Worm (Caenorhabditis elegans) whole organism, L2 larva: Measurements from ENCODE around the gene R09F10.8.

Experiments
- C34F6.9 ChIP-seq: fragments of 150-350 bp; optimal IDR thresholded peaks from 2 replicates; lab custom pipeline; 2014; ENCODE audit warnings: missing biosample characterization, missing genetic modification characterization
- F13H6.1 ChIP-seq: sonication (generic microtip); optimal IDR thresholded peaks from 2 replicates; lab custom pipeline; 2016; ENCODE audit warnings: missing genetic modification characterization, missing compliant biosample characterization
- R02D3.7 ChIP-seq: fragments of 150-350 bp; optimal IDR thresholded peaks from 2 replicates; lab custom pipeline; 2014; ENCODE audit warnings: missing biosample characterization, missing genetic modification characterization
- aly-2 ChIP-seq: fragments of 150-350 bp; optimal IDR thresholded peaks from 2 replicates; lab custom pipeline; 2014; ENCODE audit warnings: missing biosample characterization, missing genetic modification characterization
- blmp-1 ChIP-seq: sonication (generic microtip); optimal IDR thresholded peaks from 2 replicates; lab custom pipeline; 2017; ENCODE audit warnings: missing genetic modification characterization, mild to moderate bottlenecking, missing compliant biosample characterization, antibody characterized with exemption, moderate library complexity; ENCODE audit not compliant: insufficient read depth
- ceh-16 ChIP-seq: fragments of 150-350 bp; optimal IDR thresholded peaks from 2 replicates; lab custom pipeline; 2014; ENCODE audit warnings: missing biosample characterization, missing genetic modification characterization
- ceh-82 ChIP-seq: fragments of 150-350 bp; optimal IDR thresholded peaks from 2 replicates; lab custom pipeline; 2014; ENCODE audit warnings: missing biosample characterization, missing genetic modification characterization
- crh-2 ChIP-seq: sonication (generic microtip); optimal IDR thresholded peaks from 2 replicates; lab custom pipeline; 2017; ENCODE audit warnings: missing biosample characterization, missing genetic modification characterization
- dmd-4 ChIP-seq: sonication (generic microtip); optimal IDR thresholded peaks from 2 replicates; lab custom pipeline; 2017; ENCODE audit warnings: missing biosample characterization, missing genetic modification characterization
- egl-27 ChIP-seq: sonication (generic microtip); optimal IDR thresholded peaks from 3 replicates; lab custom pipeline; 2017; ENCODE audit warnings: missing biosample characterization, missing genetic modification reagents, missing genetic modification characterization
- elt-1 ChIP-seq: fragments of 150-350 bp; optimal IDR thresholded peaks from 2 replicates; lab custom pipeline; 2014; ENCODE audit warnings: missing biosample characterization, missing genetic modification characterization
- elt-3 ChIP-seq: sonication (generic microtip); optimal IDR thresholded peaks from 2 replicates; lab custom pipeline; 2017; ENCODE audit warnings: missing biosample characterization, missing genetic modification characterization
- fos-1 ChIP-seq: fragments of 150-350 bp; optimal IDR thresholded peaks from 2 replicates; lab custom pipeline; 2014; ENCODE audit warnings: missing biosample characterization, missing genetic modification characterization
- gmeb-1 ChIP-seq: fragments of 150-350 bp; optimal IDR thresholded peaks from 2 replicates; lab custom pipeline; 2014; ENCODE audit warnings: missing biosample characterization, missing genetic modification characterization
- lin-13 ChIP-seq: fragments of 150-350 bp; optimal IDR thresholded peaks from 2 replicates; lab custom pipeline; 2014; ENCODE audit warnings: missing biosample characterization, missing genetic modification reagents, missing genetic modification characterization
- lin-39 ChIP-seq: fragments of 150-350 bp; optimal IDR thresholded peaks from 2 replicates; lab custom pipeline; 2014; ENCODE audit warnings: missing biosample characterization, missing genetic modification reagents, missing genetic modification characterization
- mab-5 ChIP-seq: fragments of 150-350 bp; optimal IDR thresholded peaks from 2 replicates; lab custom pipeline; 2014; ENCODE audit warnings: missing biosample characterization, missing genetic modification characterization
- mbf-1 ChIP-seq: sonication (generic microtip); optimal IDR thresholded peaks from 2 replicates; lab custom pipeline; 2017; ENCODE audit warnings: missing biosample characterization, missing genetic modification characterization
- mdl-1 ChIP-seq, 2 experiments: fragments of 150-350 bp in 1 of 2; sonication (generic microtip) in 1 of 2; optimal IDR thresholded peaks; 2 replicates each; lab custom pipeline; 2017; ENCODE audit warnings: missing biosample characterization in 2 of 2, missing genetic modification characterization in 2 of 2
- nhr-10 ChIP-seq: sonication (generic microtip); optimal IDR thresholded peaks from 2 replicates; lab custom pipeline; 2017; ENCODE audit warnings: missing biosample characterization, missing genetic modification characterization
- nhr-11 ChIP-seq: fragments of 150-350 bp; optimal IDR thresholded peaks from 2 replicates; lab custom pipeline; 2014; ENCODE audit warnings: missing biosample characterization, missing genetic modification characterization
- nhr-12 ChIP-seq: fragments of 150-350 bp; optimal IDR thresholded peaks from 2 replicates; lab custom pipeline; 2014; ENCODE audit warnings: missing biosample characterization, missing genetic modification characterization
- nhr-129 ChIP-seq: fragments of 150-350 bp; optimal IDR thresholded peaks from 2 replicates; lab custom pipeline; 2014; ENCODE audit warnings: missing biosample characterization, missing genetic modification characterization
- nhr-23 ChIP-seq: fragments of 150-350 bp; optimal IDR thresholded peaks from 2 replicates; lab custom pipeline; 2014; ENCODE audit warnings: missing biosample characterization, missing genetic modification reagents, missing genetic modification characterization
- nhr-25 ChIP-seq: fragments of 150-350 bp; sonication (generic microtip); optimal IDR thresholded peaks from 3 replicates; lab custom pipeline; 2014; ENCODE audit warnings: missing biosample characterization, missing genetic modification characterization
- nhr-77 ChIP-seq: fragments of 150-350 bp; optimal IDR thresholded peaks from 2 replicates; lab custom pipeline; 2014; ENCODE audit warnings: missing biosample characterization, missing genetic modification characterization
- peb-1 ChIP-seq: fragments of 150-350 bp; optimal IDR thresholded peaks from 2 replicates; lab custom pipeline; 2014; ENCODE audit warnings: missing biosample characterization, missing genetic modification characterization
- sem-4 ChIP-seq: fragments of 150-350 bp; optimal IDR thresholded peaks from 2 replicates; lab custom pipeline; 2014; ENCODE audit warnings: missing biosample characterization, missing genetic modification reagents, missing genetic modification characterization
- skn-1 ChIP-seq: sonication (generic microtip); optimal IDR thresholded peaks from 2 replicates; lab custom pipeline; 2017; ENCODE audit warnings: missing biosample characterization, missing genetic modification characterization
- sma-9 ChIP-seq, 2 experiments: fragments of 150-350 bp in 1 of 2; sonication (generic microtip) in 1 of 2; optimal IDR thresholded peaks; 2 replicates each; lab custom pipeline; 2014 to 2016; ENCODE audit warnings: missing genetic modification characterization in 2 of 2, mild to moderate bottlenecking in 1 of 2, missing biosample characterization in 1 of 2, missing compliant biosample characterization in 1 of 2, missing genetic modification reagents in 1 of 2, moderate library complexity in 1 of 2
- snpc-4 ChIP-seq: fragments of 150-350 bp; optimal IDR thresholded peaks from 2 replicates; lab custom pipeline; 2014; ENCODE audit warnings: missing biosample characterization, missing genetic modification characterization
- unc-39 ChIP-seq: fragments of 150-350 bp; optimal IDR thresholded peaks from 2 replicates; lab custom pipeline; 2014; ENCODE audit warnings: missing biosample characterization, missing genetic modification characterization
- unc-55 ChIP-seq: fragments of 150-350 bp; sonication (generic microtip); optimal IDR thresholded peaks from 3 replicates; lab custom pipeline; 2014; ENCODE audit warnings: missing biosample characterization, missing genetic modification reagents, missing genetic modification characterization
- unc-62 ChIP-seq: fragments of 150-350 bp; optimal IDR thresholded peaks from 2 replicates; lab custom pipeline; 2014; ENCODE audit warnings: missing biosample characterization, missing genetic modification reagents, missing genetic modification characterization
- zag-1 ChIP-seq: fragments of 150-350 bp; optimal IDR thresholded peaks from 2 replicates; lab custom pipeline; 2014; ENCODE audit warnings: missing biosample characterization, missing genetic modification characterization
- ztf-1 ChIP-seq: fragments of 200-800 bp; sonication (Bioruptor generic); conservative IDR thresholded peaks from 2 replicates; pipeline ENCODE4 v1.3.6; 2022; ENCODE audit warnings: missing genetic modification characterization, missing compliant biosample characterization
- ztf-11 ChIP-seq: sonication (generic microtip); optimal IDR thresholded peaks from 2 replicates; lab custom pipeline; 2017; ENCODE audit warnings: missing biosample characterization, missing genetic modification characterization
- ztf-4 ChIP-seq: fragments of 150-350 bp; optimal IDR thresholded peaks from 2 replicates; lab custom pipeline; 2014; ENCODE audit warnings: missing biosample characterization, missing genetic modification characterization

The R09F10.8 gene

DNA sequence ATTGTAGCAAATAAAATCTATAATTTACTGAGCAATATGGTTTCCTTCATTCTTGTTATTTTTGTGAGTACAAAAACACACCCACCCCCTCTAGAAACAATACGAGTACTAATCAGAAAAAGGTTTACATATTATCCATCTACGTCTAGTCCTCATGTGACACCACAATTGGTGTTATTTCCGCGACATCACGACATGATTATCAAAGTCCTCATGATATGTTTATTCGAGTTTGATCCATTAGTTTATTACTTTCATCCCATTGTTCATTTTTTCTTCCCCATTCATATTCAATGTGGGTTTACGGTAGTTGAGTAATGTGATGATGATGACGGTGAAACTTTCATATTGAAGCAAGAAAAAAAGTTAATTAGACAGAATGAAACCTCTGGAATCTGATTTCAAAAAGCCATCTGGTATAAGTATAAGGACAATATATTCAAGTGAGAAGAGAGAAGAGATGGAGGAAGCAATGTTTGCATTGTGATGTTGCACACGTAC is 28.1 kb upstream of the R09F10.8 start:
- no peak for TF ChIP-seq elt-3 (tag; lab: Kevin White, UChicago)
- TF ChIP-seq ztf-4 (tag; lab: Kevin White, UChicago): no peak
- TF ChIP-seq nhr-25 (tag; lab: Kevin White, UChicago): no peak
- TF ChIP-seq nhr-129: no peak
- TF ChIP-seq unc-39 (tag; lab: Kevin White, UChicago): no peak
- no peak for TF ChIP-seq dmd-4 (tag; lab: Kevin White, UChicago)
- no peak for TF ChIP-seq lin-39 (tag; lab: Kevin White, UChicago)
- TF ChIP-seq snpc-4: no peak
- TF ChIP-seq unc-55 (GFP tag; lab: Kevin White, UChicago): no peak
- no peak for TF ChIP-seq nhr-23 (tag; lab: Kevin White, UChicago)
- TF ChIP-seq sem-4 (tag; lab: Kevin White, UChicago): no peak
- no peak for TF ChIP-seq F13H6.1
- TF ChIP-seq egl-27 (tag; lab: Kevin White, UChicago): no peak
- no peak for TF ChIP-seq elt-1
- TF ChIP-seq blmp-1 (tag; lab: Kevin White, UChicago): no peak
- no peak for TF ChIP-seq sma-9 (GFP tag; optimal IDR thresholded peaks at IDR 0.05; lab: Kevin White, UChicago)
- TF ChIP-seq sma-9 (tag; optimal IDR thresholded peaks at IDR 0.05; lab: Kevin White, UChicago): no peak
- TF ChIP-seq mbf-1: no peak
- TF ChIP-seq C34F6.9: no peak
- no peak for TF ChIP-seq nhr-10 (tag; lab: Kevin White, UChicago)

DNA sequence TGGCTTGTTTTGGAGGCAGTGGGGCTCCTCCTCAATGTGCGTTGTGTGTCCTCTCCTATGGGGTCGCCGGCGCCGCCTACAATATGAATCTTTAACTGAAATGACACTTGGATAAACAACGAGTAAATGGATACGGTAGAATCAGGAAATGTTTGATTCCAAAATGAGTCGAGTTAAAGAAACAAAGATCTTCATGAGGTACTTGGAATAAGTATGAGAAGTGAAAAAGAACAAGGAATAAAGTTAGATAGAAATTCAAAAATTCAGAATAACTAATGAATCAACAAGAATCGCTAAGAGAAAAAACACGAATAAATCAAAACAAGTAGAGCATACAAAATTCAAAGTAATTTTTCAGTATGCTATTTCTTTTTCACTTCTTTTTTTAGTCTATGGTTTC is 24.7 kb upstream of the R09F10.8 start, which contains the start of gene npr-28:
TSS of gene npr-28 (minus strand) at position 101 of the 400 bp plus-strand sequence.
- TF ChIP-seq unc-55 (GFP tag; lab: Kevin White, UChicago): no peak
- TF ChIP-seq aly-2 (tag; lab: Kevin White, UChicago): no peak
- no peak for TF ChIP-seq fos-1 (tag; lab: Kevin White, UChicago)
- TF ChIP-seq lin-13 (GFP tag; lab: Kevin White, UChicago): no peak
- TF ChIP-seq ztf-11: no peak
- no peak for TF ChIP-seq zag-1
- no peak for TF ChIP-seq gmeb-1 (tag; lab: Kevin White, UChicago)
- TF ChIP-seq unc-62 (GFP tag; lab: Kevin White, UChicago): no peak
- no peak for TF ChIP-seq skn-1 (tag; lab: Kevin White, UChicago)
- TF ChIP-seq C34F6.9: no peak
- TF ChIP-seq nhr-129: no peak
- no peak for TF ChIP-seq nhr-77 (tag; lab: Kevin White, UChicago)
- TF ChIP-seq, all 48 proteins: peak for 0

DNA sequence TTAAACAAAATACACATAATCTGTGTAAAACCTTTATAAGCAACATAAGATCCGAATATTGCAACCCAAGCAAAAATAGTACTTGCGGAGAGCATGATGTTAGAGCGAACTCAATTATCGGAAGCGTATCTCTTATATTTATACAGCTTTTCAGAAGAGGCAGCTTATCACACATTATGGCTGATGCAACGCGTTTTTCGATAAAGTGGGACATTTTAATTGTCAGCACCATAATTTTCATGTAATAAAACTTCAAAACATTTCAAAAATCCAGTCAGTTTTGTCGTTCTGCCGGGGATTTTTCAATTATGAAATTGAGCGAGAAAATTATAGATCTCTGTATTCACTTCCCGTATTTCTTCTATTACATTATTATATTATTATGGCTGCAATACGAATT is 20.0 kb upstream of the R09F10.8 start, which contains the start of gene drd-5:
TSS of gene drd-5 (minus strand) at position 101 of the 400 bp plus-strand sequence.
- TF ChIP-seq mdl-1 (tag; optimal IDR thresholded peaks at IDR 0.05; lab: Kevin White, UChicago) (no peak), lin-39 (tag; lab: Kevin White, UChicago) (no peak), nhr-11 (tag; lab: Kevin White, UChicago) (no peak), skn-1 (tag; lab: Kevin White, UChicago) (no peak), peb-1 (no peak), nhr-77 (tag; lab: Kevin White, UChicago) (no peak), ztf-1 (no peak), fos-1 (tag; lab: Kevin White, UChicago) (no peak), elt-1 (no peak), nhr-12 (no peak), nhr-129 (no peak), ztf-4 (tag; lab: Kevin White, UChicago) (no peak)

DNA sequence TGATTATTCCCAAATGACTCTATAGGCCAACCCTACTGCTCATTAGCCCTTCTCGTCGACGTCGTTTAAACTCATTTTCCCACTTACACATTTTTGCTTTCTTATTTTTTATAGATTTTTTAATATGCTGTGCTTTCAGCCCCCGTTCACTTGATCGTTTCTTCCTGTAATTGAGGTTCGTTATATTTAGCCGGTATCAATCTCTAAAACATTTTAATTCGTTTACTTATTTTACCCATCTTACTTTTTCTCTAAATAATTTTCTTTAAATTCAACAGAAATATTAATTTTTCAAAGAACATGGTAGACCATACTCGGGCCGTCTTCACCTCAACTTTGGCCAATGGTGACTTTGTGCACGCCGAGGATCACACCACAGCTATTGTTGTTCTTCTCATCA is 15.4 kb upstream of the R09F10.8 start, which contains the start of gene F55E10.1:
TSS of gene F55E10.1 (plus strand) at position 301 of the 400 bp plus-strand sequence.
- TF ChIP-seq elt-3 (tag; lab: Kevin White, UChicago) (no peak), ztf-11 (no peak), peb-1 (no peak), ceh-82 (no peak), snpc-4 (no peak), crh-2 (no peak), nhr-12 (no peak), mab-5 (tag; lab: Kevin White, UChicago) (no peak), ceh-16 (tag; lab: Kevin White, UChicago) (no peak), R02D3.7 (tag; lab: Kevin White, UChicago) (no peak), elt-1 (no peak)
